Worm (Caenorhabditis elegans): ENCODE measurements around the gene srh-289.

Gene srh-289

DNA sequence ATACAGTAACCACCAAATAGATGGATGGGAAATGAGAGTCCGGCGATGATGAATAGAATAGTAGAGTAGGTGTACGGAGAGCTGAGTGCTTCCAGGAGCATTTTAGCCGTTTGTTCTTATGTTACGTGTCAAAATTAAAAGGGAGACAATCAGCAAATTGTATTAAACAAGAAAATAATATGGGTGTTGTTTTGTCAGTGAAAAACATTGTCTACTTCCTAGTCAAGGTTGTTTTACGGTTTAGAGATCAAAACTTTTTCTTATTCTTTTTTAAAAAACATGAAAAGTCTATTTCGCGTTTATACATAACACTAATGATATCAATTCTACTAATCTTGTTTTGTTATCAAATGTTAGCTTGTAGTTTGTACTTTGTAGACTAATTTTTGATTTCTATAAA, at the start of gene srh-289:
srh-289 (minus strand) TSS at position 101 of the 400 bp plus-strand sequence.
- TF ChIP-seq jun-1 (tag; optimal IDR thresholded peaks at IDR 0.05), result no peak
- TF ChIP-seq tbx-2 (tag; optimal IDR thresholded peaks at IDR 0.05), result no peak
- TF ChIP-seq fkh-2 (tag; optimal IDR thresholded peaks at IDR 0.05), result no peak
- no peak for TF ChIP-seq ceh-82 (tag; optimal IDR thresholded peaks at IDR 0.05)
- no peak for TF ChIP-seq nhr-76 (tag; optimal IDR thresholded peaks at IDR 0.05)
- no peak for TF ChIP-seq mdl-1 (tag; optimal IDR thresholded peaks at IDR 0.05)
- no peak for TF ChIP-seq pha-4 (tag; optimal IDR thresholded peaks at IDR 0.05)
- TF ChIP-seq sea-2 (GFP tag; optimal IDR thresholded peaks at IDR 0.05), result no peak
- TF ChIP-seq nhr-11 (tag; optimal IDR thresholded peaks at IDR 0.05), result no peak
- no peak for TF ChIP-seq nhr-23 (tag; optimal IDR thresholded peaks at IDR 0.05)
- no peak for TF ChIP-seq zag-1 (tag; optimal IDR thresholded peaks at IDR 0.05)
- no peak for TF ChIP-seq egl-5 (tag; optimal IDR thresholded peaks at IDR 0.05)
- no peak for TF ChIP-seq fkh-10 (GFP tag; optimal IDR thresholded peaks at IDR 0.05)
- no peak for TF ChIP-seq nhr-237 (tag; optimal IDR thresholded peaks at IDR 0.05)

DNA sequence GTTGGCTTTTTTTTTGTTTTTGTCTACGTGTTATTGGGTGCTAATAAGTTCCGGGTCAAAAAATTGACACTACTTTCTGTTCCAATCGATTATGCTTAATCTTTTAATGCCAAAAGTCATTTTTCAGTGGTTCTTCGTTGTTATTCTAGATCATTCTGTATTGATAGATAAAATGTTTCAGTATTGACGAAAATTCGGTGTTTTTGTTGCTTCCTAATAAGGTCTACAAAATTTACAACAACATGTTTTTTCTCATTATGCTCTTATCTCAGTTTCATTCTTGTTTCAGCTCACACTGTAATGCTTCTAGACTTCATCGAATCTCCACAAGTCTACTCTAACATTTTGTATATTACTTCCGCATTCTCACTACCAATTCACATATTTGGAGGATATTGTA, 37.5 kb upstream of the srh-289 start, which contains the start of gene srh-303:
srh-303 (plus strand) TSS at position 301 of the 400 bp plus-strand sequence.
- TF ChIP-seq lin-39 (tag; optimal IDR thresholded peaks at IDR 0.05), result no peak
- no peak for TF ChIP-seq nhr-43 (tag; optimal IDR thresholded peaks at IDR 0.05; ENCODE audit: poor library complexity, severe bottlenecking)
- no peak for TF ChIP-seq eor-1 (tag; optimal IDR thresholded peaks at IDR 0.05)
- no peak for TF ChIP-seq skn-1 (tag; optimal IDR thresholded peaks at IDR 0.05)
- no peak for TF ChIP-seq nfya-1 (tag; optimal IDR thresholded peaks at IDR 0.05; ENCODE audit: insufficient read depth)
- TF ChIP-seq nhr-25 (tag; optimal IDR thresholded peaks at IDR 0.05), result no peak
- no peak for TF ChIP-seq pha-4 (tag; optimal IDR thresholded peaks at IDR 0.05)
- no peak for TF ChIP-seq elt-2 (tag; optimal IDR thresholded peaks at IDR 0.05)
- TF ChIP-seq sea-2 (GFP tag; optimal IDR thresholded peaks at IDR 0.05), result no peak

DNA sequence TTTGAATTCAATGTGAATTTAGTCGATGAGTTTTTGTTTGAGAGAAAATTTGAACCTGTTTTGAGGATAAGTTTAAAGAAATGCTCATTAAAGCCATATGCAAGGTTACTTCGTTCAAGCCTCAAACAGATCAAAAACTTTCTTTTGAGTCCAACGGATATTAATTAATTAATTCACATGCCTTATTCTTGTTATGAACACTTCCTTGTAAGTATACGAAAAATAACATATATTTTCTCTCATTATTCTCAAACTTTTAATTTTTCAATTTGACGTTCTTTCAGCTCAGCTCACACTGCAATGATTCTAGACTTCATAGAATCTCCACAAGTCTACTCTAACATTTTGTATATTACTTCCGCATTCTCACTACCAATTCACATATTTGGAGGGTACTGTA, 34.4 kb upstream of the srh-289 start, which contains the start of gene srh-304:
srh-304 (plus strand) TSS at position 301 of the 400 bp plus-strand sequence.
- TF ChIP-seq mml-1 (tag; optimal IDR thresholded peaks at IDR 0.05) (no peak), eor-1 (tag; optimal IDR thresholded peaks at IDR 0.05) (no peak), egl-5 (tag; optimal IDR thresholded peaks at IDR 0.05) (no peak), daf-12 (tag; optimal IDR thresholded peaks at IDR 0.05) (no peak), fos-1 (tag; optimal IDR thresholded peaks at IDR 0.05) (no peak), lin-15B (tag; optimal IDR thresholded peaks at IDR 0.05) (no peak), nhr-67 (tag; optimal IDR thresholded peaks at IDR 0.05) (no peak), ceh-16 (tag; optimal IDR thresholded peaks at IDR 0.05) (no peak), pha-4 (tag; optimal IDR thresholded peaks at IDR 0.05) (no peak), sea-2 (GFP tag; optimal IDR thresholded peaks at IDR 0.05) (no peak), skn-1 (tag; optimal IDR thresholded peaks at IDR 0.05) (no peak), lin-39 (tag; optimal IDR thresholded peaks at IDR 0.05) (no peak), snpc-4 (tag; optimal IDR thresholded peaks at IDR 0.05) (no peak)

DNA sequence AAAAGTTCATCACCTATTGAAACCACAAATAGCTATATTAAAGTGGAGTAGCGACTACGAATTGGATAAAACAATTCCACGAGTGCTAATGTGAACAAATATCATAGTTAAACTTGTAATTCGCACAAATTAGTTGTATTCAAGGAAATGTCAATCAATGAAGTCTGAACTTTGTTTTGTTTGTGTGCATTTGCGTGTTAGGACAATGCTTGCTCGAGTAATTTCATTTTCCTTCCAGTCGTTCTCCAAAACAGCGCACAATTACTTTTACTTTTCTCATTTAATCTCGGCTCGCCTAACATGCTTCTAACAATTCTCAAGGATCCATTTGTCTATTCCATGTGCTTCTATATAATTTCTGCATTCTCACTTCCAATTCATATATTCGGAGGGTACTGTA, 30.7 kb upstream of the srh-289 start, which contains the start of gene srh-301:
srh-301 (plus strand) TSS at position 301 of the 400 bp plus-strand sequence.
- TF ChIP-seq elt-3 (tag; optimal IDR thresholded peaks at IDR 0.05) (no peak), pqm-1 (tag; optimal IDR thresholded peaks at IDR 0.05) (no peak), nhr-11 (tag; optimal IDR thresholded peaks at IDR 0.05) (no peak)

DNA sequence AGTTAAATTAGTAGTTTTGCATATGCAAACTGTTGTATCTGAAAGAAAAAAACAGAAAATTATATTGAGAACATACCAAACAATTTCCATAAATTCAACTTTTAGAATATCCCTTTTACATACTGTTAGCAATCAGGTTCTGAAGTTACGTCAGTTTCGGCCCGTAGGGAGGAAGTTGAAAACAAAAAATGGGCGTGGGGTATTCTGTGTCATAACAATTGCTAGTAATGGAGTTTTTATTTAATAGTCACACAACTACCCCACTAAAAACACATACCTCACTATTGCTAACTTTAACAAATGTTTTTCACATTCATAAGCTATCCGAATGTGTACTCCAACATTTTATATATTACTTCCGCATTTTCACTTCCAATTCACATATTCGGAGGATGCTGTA, 27.9 kb upstream of the srh-289 start, which contains the start of gene srh-300:
srh-300 (plus strand) TSS at position 301 of the 400 bp plus-strand sequence.
- TF ChIP-seq lin-39 (tag; optimal IDR thresholded peaks at IDR 0.05) (no peak), daf-12 (tag; optimal IDR thresholded peaks at IDR 0.05) (no peak), zag-1 (tag; optimal IDR thresholded peaks at IDR 0.05) (no peak), mml-1 (tag; optimal IDR thresholded peaks at IDR 0.05) (no peak), ceh-28 (tag; optimal IDR thresholded peaks at IDR 0.05) (no peak), nhr-12 (tag; optimal IDR thresholded peaks at IDR 0.05) (no peak), nhr-43 (tag; optimal IDR thresholded peaks at IDR 0.05; ENCODE audit: poor library complexity, severe bottlenecking) (no peak), ZK546.5 (tag; optimal IDR thresholded peaks at IDR 0.05) (no peak), unc-39 (tag; optimal IDR thresholded peaks at IDR 0.05) (no peak), skn-1 (tag; optimal IDR thresholded peaks at IDR 0.05) (no peak)

Data from whole organism, L3 larva.